Worm (Caenorhabditis elegans) whole organism, young adult: Measurements from ENCODE around the gene R10D12.6.

Experiments
- B0019.2 ChIP-seq: fragments of 200-800 bp; sonication (Bioruptor generic); conservative IDR thresholded peaks from 2 replicates; pipeline ENCODE4 v1.3.6; 2022; ENCODE audit warnings: missing genetic modification reagents, missing genetic modification characterization, missing compliant biosample characterization
- B0261.1 ChIP-seq: sonication (generic microtip); optimal IDR thresholded peaks from 2 replicates; lab custom pipeline; 2016; ENCODE audit warnings: mild to moderate bottlenecking, missing genetic modification characterization, moderate library complexity, missing compliant biosample characterization
- B0336.3 ChIP-seq: fragments of 200-800 bp; sonication (Bioruptor generic); IDR thresholded peaks from 2 replicates; pipeline ENCODE4 v1.3.6; 2022; ENCODE audit warnings: missing genetic modification characterization, missing compliant biosample characterization
- D2030.7 ChIP-seq: fragments of 200-800 bp; sonication (Bioruptor generic); IDR thresholded peaks from 2 replicates; pipeline ENCODE4 v1.3.6; 2022; ENCODE audit warnings: missing genetic modification reagents, missing genetic modification characterization, missing compliant biosample characterization
- F22D6.2 ChIP-seq: sonication (generic microtip); optimal IDR thresholded peaks from 2 replicates; lab custom pipeline; 2016; ENCODE audit warnings: mild to moderate bottlenecking, missing genetic modification characterization, missing compliant biosample characterization
- F23B12.7 ChIP-seq: sonication (generic microtip); optimal IDR thresholded peaks from 2 replicates; lab custom pipeline; 2017; ENCODE audit warnings: missing genetic modification characterization, mild to moderate bottlenecking, missing compliant biosample characterization, antibody characterized with exemption, moderate library complexity; ENCODE audit not compliant: insufficient read depth
- F39B2.1 ChIP-seq: fragments of 200-800 bp; sonication (Bioruptor generic); IDR thresholded peaks from 2 replicates; pipeline ENCODE4 v1.3.6; 2022; ENCODE audit warnings: missing genetic modification reagents, missing genetic modification characterization, missing compliant biosample characterization
- F57C9.4 ChIP-seq: sonication (generic microtip); optimal IDR thresholded peaks from 2 replicates; lab custom pipeline; 2017; ENCODE audit warnings: mild to moderate bottlenecking, missing genetic modification characterization, missing compliant biosample characterization
- ama-1 ChIP-seq, 3 experiments: fragments of 150-350 bp in 1 of 3; sonication (generic microtip) in 2 of 3; optimal IDR thresholded peaks; 2 replicates each; lab custom pipeline; 2014 to 2018; ENCODE audit warnings: missing biosample characterization in 2 of 3, missing genetic modification characterization in 2 of 3, missing genetic modification reagents in 2 of 3
- aptf-2 ChIP-seq: fragments of 200-800 bp; sonication (Bioruptor generic); conservative IDR thresholded peaks from 2 replicates; pipeline ENCODE4 v1.3.6; 2022; ENCODE audit warnings: missing genetic modification reagents, missing genetic modification characterization, missing compliant biosample characterization
- aptf-3 ChIP-seq: fragments of 200-800 bp; sonication (Bioruptor generic); IDR thresholded peaks from 2 replicates; pipeline ENCODE4 v1.3.6; 2022; ENCODE audit warnings: missing genetic modification characterization, missing compliant biosample characterization
- athp-1 ChIP-seq: sonication (generic microtip); optimal IDR thresholded peaks from 2 replicates; lab custom pipeline; 2017; ENCODE audit warnings: mild to moderate bottlenecking, missing genetic modification characterization, missing compliant biosample characterization
- ccch-3 ChIP-seq: fragments of 200-800 bp; sonication (Bioruptor generic); optimal IDR thresholded peaks from 2 replicates; lab custom pipeline; 2018; ENCODE audit warnings: mild to moderate bottlenecking, missing genetic modification characterization, missing compliant biosample characterization
- cebp-2 ChIP-seq: fragments of 200-800 bp; sonication (Bioruptor generic); IDR thresholded peaks from 2 replicates; pipeline ENCODE4 v1.3.6; 2022; ENCODE audit warnings: missing genetic modification characterization, missing compliant biosample characterization
- ceh-27 ChIP-seq: fragments of 200-800 bp; sonication (Bioruptor generic); optimal IDR thresholded peaks from 2 replicates; lab custom pipeline; 2018; ENCODE audit warnings: mild to moderate bottlenecking, missing genetic modification characterization, moderate library complexity, missing compliant biosample characterization
- ceh-40 ChIP-seq: fragments of 200-800 bp; sonication (Bioruptor generic); IDR thresholded peaks from 2 replicates; pipeline ENCODE4 v1.3.6; 2022; ENCODE audit warnings: missing genetic modification characterization, missing compliant biosample characterization
- ceh-79 ChIP-seq: sonication (generic microtip); optimal IDR thresholded peaks from 2 replicates; lab custom pipeline; 2017; ENCODE audit warnings: mild to moderate bottlenecking, missing genetic modification characterization, missing compliant biosample characterization
- die-1 ChIP-seq: sonication (generic microtip); optimal IDR thresholded peaks from 2 replicates; lab custom pipeline; 2016; ENCODE audit warnings: missing genotype, mild to moderate bottlenecking, missing genetic modification characterization, missing compliant biosample characterization
- egl-44 ChIP-seq: fragments of 200-800 bp; sonication (Bioruptor generic); IDR thresholded peaks from 2 replicates; pipeline ENCODE4 v1.3.6; 2022; ENCODE audit warnings: missing genetic modification reagents, missing genetic modification characterization, missing compliant biosample characterization
- egrh-3 ChIP-seq: fragments of 200-800 bp; sonication (Bioruptor generic); IDR thresholded peaks from 2 replicates; pipeline ENCODE4 v1.3.6; 2022; ENCODE audit warnings: missing genetic modification reagents, missing genetic modification characterization, missing compliant biosample characterization
- ekl-4 ChIP-seq: fragments of 200-800 bp; sonication (Bioruptor generic); IDR thresholded peaks from 2 replicates; pipeline ENCODE4 v1.3.6; 2022; ENCODE audit warnings: missing genetic modification reagents, missing genetic modification characterization, missing compliant biosample characterization
- ets-4 ChIP-seq: fragments of 200-800 bp; sonication (Bioruptor generic); optimal IDR thresholded peaks from 2 replicates; lab custom pipeline; 2018; ENCODE audit warnings: mild to moderate bottlenecking, missing genetic modification characterization, missing compliant biosample characterization
- him-1 ChIP-seq: sonication (generic microtip); optimal IDR thresholded peaks from 2 replicates; lab custom pipeline; 2016; ENCODE audit warnings: missing genotype, missing genetic modification reagents, missing genetic modification characterization, missing compliant biosample characterization
- hrde-1 ChIP-seq: sonication (generic microtip); optimal IDR thresholded peaks from 2 replicates; lab custom pipeline; 2016; ENCODE audit warnings: missing genetic modification characterization, mild to moderate bottlenecking, missing compliant biosample characterization, moderate library complexity, missing genotype, missing genetic modification reagents, borderline replicate concordance
- lin-26 ChIP-seq: fragments of 200-800 bp; sonication (Bioruptor generic); IDR thresholded peaks from 2 replicates; pipeline ENCODE4 v1.3.6; 2022; ENCODE audit warnings: missing genetic modification reagents, missing genetic modification characterization, missing compliant biosample characterization
- lir-1 ChIP-seq: fragments of 200-800 bp; sonication (Bioruptor generic); conservative IDR thresholded peaks from 2 replicates; pipeline ENCODE4 v1.3.6; 2022; ENCODE audit warnings: missing genetic modification reagents, missing genetic modification characterization, missing compliant biosample characterization
- lsl-1 ChIP-seq: fragments of 200-800 bp; sonication (Bioruptor generic); optimal IDR thresholded peaks from 2 replicates; lab custom pipeline; 2018; ENCODE audit warnings: mild to moderate bottlenecking, missing genetic modification characterization, moderate library complexity, missing compliant biosample characterization
- lsy-27 ChIP-seq: sonication (generic microtip); optimal IDR thresholded peaks from 2 replicates; lab custom pipeline; 2017; ENCODE audit warnings: missing genetic modification characterization, mild to moderate bottlenecking, missing compliant biosample characterization, antibody characterized with exemption, missing genotype, borderline replicate concordance; ENCODE audit not compliant: insufficient read depth
- madf-3 ChIP-seq: fragments of 200-800 bp; sonication (Bioruptor generic); IDR thresholded peaks from 2 replicates; pipeline ENCODE4 v1.3.6; 2022; ENCODE audit warnings: missing genetic modification reagents, missing genetic modification characterization, missing compliant biosample characterization
- nhr-90 ChIP-seq: sonication (generic microtip); optimal IDR thresholded peaks from 2 replicates; lab custom pipeline; 2016; ENCODE audit warnings: missing genotype, mild to moderate bottlenecking, missing genetic modification characterization, missing compliant biosample characterization
- snpc-3.4 ChIP-seq: sonication (generic microtip); optimal IDR thresholded peaks from 2 replicates; lab custom pipeline; 2017; ENCODE audit warnings: missing genetic modification characterization, mild to moderate bottlenecking, missing compliant biosample characterization, antibody characterized with exemption, moderate library complexity, missing genotype, missing genetic modification reagents
- sptf-2 ChIP-seq: fragments of 200-800 bp; sonication (Bioruptor generic); optimal IDR thresholded peaks from 2 replicates; lab custom pipeline; 2018; ENCODE audit warnings: mild to moderate bottlenecking, missing genetic modification characterization, missing compliant biosample characterization
- tbp1 ChIP-seq: fragments of 200-800 bp; sonication (Bioruptor generic); optimal IDR thresholded peaks from 2 replicates; lab custom pipeline; 2018; ENCODE audit warnings: mild to moderate bottlenecking, missing genetic modification characterization, missing compliant biosample characterization
- tbx-9 ChIP-seq: sonication (generic microtip); optimal IDR thresholded peaks from 2 replicates; lab custom pipeline; 2016; ENCODE audit warnings: borderline replicate concordance, missing genetic modification characterization, inconsistent platforms, missing compliant biosample characterization
- unc-62 ChIP-seq: fragments of 150-350 bp; optimal IDR thresholded peaks from 2 replicates; lab custom pipeline; 2014; ENCODE audit warnings: missing biosample characterization, missing genetic modification reagents, missing genetic modification characterization
- ztf-18 ChIP-seq: sonication (generic microtip); optimal IDR thresholded peaks from 2 replicates; lab custom pipeline; 2016; ENCODE audit warnings: missing genotype, mild to moderate bottlenecking, missing genetic modification characterization, missing compliant biosample characterization
- ztf-22 ChIP-seq: fragments of 200-800 bp; sonication (Bioruptor generic); optimal IDR thresholded peaks from 2 replicates; lab custom pipeline; 2018; ENCODE audit warnings: mild to moderate bottlenecking, missing genetic modification characterization, moderate library complexity, missing compliant biosample characterization

Gene R10D12.6

DNA sequence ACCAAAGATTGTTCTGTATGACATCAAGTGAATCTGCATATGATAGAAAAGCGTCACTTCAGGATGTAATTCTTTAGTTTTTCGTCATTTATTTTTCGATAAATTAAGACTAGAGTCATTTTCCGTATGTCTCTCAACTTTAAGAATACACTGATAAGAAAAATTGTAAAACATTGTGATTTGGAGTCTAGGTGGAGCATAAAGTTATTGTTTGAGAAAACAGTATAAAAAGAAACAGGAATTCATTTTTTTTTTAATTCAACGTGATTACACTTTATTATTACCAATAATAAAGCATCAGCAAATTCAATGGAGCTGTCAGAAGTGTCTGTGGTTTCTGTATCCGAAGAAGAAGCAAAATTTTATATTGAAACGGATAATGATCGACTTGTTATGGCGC is at the start of gene R10D12.6:
R10D12.6 (plus strand) TSS at position 301 of the 400 bp plus-strand sequence.
- TF ChIP-seq ccch-3 (GFP tag; lab: Kevin White, UChicago) (no peak), nhr-90 (tag; lab: Kevin White, UChicago) (no peak), athp-1 (no peak), B0336.3 (GFP tag; lab: Robert Waterston, UW) (no peak), aptf-3 (GFP tag; lab: Robert Waterston, UW) (no peak), snpc-3.4 (no peak), F23B12.7 (tag; lab: Kevin White, UChicago) (no peak), die-1 (tag; lab: Kevin White, UChicago) (no peak), sptf-2 (GFP tag; lab: Kevin White, UChicago) (no peak), F57C9.4 (tag; lab: Kevin White, UChicago) (no peak), ekl-4 (no peak), hrde-1 (no peak), ztf-22 (GFP tag; lab: Kevin White, UChicago) (no peak), cebp-2 (GFP tag; lab: Robert Waterston, UW) (no peak)

DNA sequence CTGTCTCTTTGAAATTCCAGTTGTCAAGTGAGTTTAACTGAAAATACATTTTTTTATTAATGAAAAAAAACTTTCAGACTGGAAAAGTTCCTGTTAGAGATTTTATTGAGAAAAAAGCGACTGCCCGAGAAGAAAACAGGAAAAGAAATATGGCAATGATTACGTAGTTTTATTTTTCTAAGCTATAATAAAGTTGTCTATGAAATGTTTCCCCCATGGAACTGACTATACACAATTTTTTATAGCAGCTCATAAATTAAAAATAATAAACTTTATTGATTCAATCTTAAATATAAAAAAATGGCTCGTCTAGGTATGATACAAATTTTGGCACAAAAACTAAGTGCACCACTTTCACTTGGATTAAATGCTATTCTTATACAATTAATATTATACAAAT is 46.6 kb upstream of the R10D12.6 start, which contains the start of gene C06B3.1:
C06B3.1 (plus strand) TSS at position 301 of the 400 bp plus-strand sequence.
- TF ChIP-seq egl-44: no peak
- TF ChIP-seq B0261.1 (tag; lab: Kevin White, UChicago): no peak
- TF ChIP-seq D2030.7 (GFP tag; lab: Robert Waterston, UW): no peak
- TF ChIP-seq lir-1 (GFP tag; lab: Robert Waterston, UW): no peak
- no peak for TF ChIP-seq lsy-27
- no peak for TF ChIP-seq ceh-40 (GFP tag; lab: Robert Waterston, UW)
- no peak for TF ChIP-seq ztf-18 (tag; lab: Kevin White, UChicago)
- no peak for TF ChIP-seq madf-3
- TF ChIP-seq aptf-2 (GFP tag; lab: Robert Waterston, UW): no peak
- TF ChIP-seq hrde-1: no peak
- no peak for TF ChIP-seq lsl-1 (GFP tag; lab: Kevin White, UChicago)
- no peak for TF ChIP-seq ceh-27 (GFP tag; lab: Kevin White, UChicago)
- no peak for TF ChIP-seq tbp1 (GFP tag; lab: Kevin White, UChicago)
- no peak for TF ChIP-seq ets-4 (GFP tag; lab: Kevin White, UChicago)
- TF ChIP-seq egrh-3 (GFP tag; lab: Robert Waterston, UW): no peak
- TF ChIP-seq tbx-9: no peak
- no peak for TF ChIP-seq lin-26
- no peak for TF ChIP-seq unc-62 (GFP tag; lab: Kevin White, UChicago)

DNA sequence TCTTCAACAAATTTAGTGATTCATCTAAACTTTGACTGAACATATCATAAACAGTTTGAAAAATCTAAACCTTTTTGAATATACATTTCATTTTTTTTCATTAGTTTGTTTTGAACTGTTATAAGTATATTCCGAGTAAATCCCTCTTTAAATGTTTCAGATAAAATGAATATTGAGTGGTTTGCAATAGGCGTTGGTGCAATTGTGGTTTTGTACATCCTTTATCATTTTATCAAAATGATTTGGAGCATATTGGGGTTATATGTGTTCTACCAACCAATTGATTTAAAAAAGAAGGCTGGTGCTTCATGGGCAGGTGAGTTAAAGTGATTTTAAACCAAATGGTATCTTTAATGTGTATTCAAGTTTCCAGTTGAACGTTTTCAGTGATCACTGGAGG is 44.7 kb upstream of the R10D12.6 start, which contains the start of gene stdh-3:
stdh-3 (plus strand) TSS at position 166 of the 400 bp plus-strand sequence.
- TF ChIP-seq ztf-18 (tag; lab: Kevin White, UChicago): no peak
- TF ChIP-seq F22D6.2 (tag; lab: Kevin White, UChicago): no peak
- no peak for TF ChIP-seq ceh-79
- no peak for TF ChIP-seq B0019.2
- TF ChIP-seq F39B2.1 (GFP tag; lab: Robert Waterston, UW): no peak
- no peak for TF ChIP-seq him-1 (tag; lab: Kevin White, UChicago)
- TF ChIP-seq ama-1 (optimal IDR thresholded peaks at IDR 0.05; lab: Kevin White, UChicago): no peak
- TF ChIP-seq ama-1 (GFP tag; optimal IDR thresholded peaks at IDR 0.05; lab: Kevin White, UChicago): no peak
